Worm (Caenorhabditis elegans): ENCODE data around the gene pqe-1.
A peak's percentile ranks its signal among the peaks of the same experiment; 100 is the strongest.

DNA sequence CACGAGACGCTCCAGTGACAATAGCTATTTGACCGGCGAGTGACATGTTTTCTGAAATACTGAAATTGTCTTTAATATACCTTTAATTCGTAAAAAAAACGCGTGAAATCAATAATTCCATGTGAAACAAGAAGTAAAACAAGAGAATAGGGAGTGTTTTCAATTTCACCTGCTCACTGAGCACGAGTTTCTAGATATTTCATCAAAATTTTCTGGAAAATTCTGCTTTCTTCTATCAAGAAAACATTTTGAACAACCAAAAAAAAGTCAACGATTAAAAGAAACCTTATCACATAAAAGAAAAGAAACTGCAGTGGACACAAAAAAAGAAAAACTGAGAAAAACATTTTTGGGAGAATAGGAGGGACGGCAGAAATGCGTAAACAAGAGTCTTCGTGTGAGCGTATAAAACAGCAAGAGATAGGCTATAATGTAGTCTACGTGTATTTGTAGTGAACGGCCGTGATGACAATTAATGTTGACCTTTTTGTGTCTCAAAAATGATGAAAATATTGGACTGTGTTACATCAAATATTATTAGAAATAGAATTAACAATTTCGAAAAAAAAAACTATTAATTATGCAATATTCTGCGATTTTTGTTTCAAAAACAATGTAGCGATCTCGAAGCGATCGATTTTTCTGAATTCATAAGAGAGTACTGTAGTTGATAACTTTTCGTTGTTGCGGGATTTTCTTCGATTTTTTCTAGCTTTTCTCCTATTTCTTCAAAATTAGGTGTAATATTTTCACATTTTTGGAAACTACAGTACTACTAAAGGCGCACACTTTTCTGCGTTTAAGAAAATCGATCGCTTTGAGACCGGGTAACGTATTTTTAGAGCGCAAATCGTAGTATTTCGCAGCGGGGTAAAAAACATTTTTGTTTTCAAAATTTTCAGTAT lies 57.2 kb downstream of the pqe-1 start, which contains the start of gene dhs-9:
- TF ChIP-seq egl-18 (GFP tag; IDR thresholded peaks at IDR 0.05) (no peak), ztf-26 (tag; optimal IDR thresholded peaks at IDR 0.05) (no peak), B0035.1 (tag; optimal IDR thresholded peaks at IDR 0.05) (no peak), F49E8.2 (tag; optimal IDR thresholded peaks at IDR 0.05; ENCODE audit: insufficient read depth) (no peak), hlh-26 (GFP tag; conservative IDR thresholded peaks at IDR 0.05) (no peak), snpc-1.3 (tag; optimal IDR thresholded peaks at IDR 0.05; ENCODE audit: insufficient read depth) (no peak), ama-1 (optimal IDR thresholded peaks at IDR 0.05) (no peak), ama-1 (GFP tag; optimal IDR thresholded peaks at IDR 0.05) (no peak), Y53G8AR.9 (GFP tag; conservative IDR thresholded peaks at IDR 0.05) (peak; percentile 62)

Data from whole organism, young adult.